Worm (Caenorhabditis elegans): ENCODE results near the gene atg-7.

The atg-7 gene

DNA sequence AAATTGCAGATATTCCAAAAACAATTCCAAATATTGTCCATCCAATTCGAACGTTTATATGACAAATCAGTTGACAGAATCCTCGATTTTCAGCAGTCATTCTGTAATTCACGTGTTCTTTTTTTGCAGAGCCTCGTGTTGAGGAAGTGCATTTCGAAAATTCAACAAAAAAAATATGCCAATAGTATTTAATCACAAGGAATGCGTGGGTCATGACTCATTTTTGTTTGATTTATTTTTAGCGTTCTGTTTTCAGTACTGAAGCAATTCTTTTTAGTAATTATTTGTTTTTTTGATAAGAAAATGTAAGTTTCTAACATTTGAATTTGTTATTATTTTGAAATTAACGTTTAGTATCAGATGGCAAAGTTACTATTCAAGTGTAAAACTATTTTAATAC lies 50.0 kb downstream of the atg-7 start, which contains the start of gene hrg-4:
Gene hrg-4, minus strand, starts transcription at position 101 of the 400 bp plus-strand sequence.
- no peak for TF ChIP-seq lin-1 (GFP tag; IDR thresholded peaks at IDR 0.05)
- no peak for TF ChIP-seq madf-5 (GFP tag; IDR thresholded peaks at IDR 0.05)
- no peak for TF ChIP-seq lsy-2 (tag; optimal IDR thresholded peaks at IDR 0.05)
- TF ChIP-seq Y48G9A.11 (GFP tag; IDR thresholded peaks at IDR 0.05): no peak
- no peak for TF ChIP-seq lin-39 (tag; optimal IDR thresholded peaks at IDR 0.05)
- TF ChIP-seq unc-62 (GFP tag; optimal IDR thresholded peaks at IDR 0.05 in 1 of 2): peak in 1 of 2 experiments; percentile 75
- no peak for TF ChIP-seq unc-62 (tag; optimal IDR thresholded peaks at IDR 0.05)
- TF ChIP-seq zfp-2 (tag; optimal IDR thresholded peaks at IDR 0.05): no peak
- TF ChIP-seq hlh-30 (tag; optimal IDR thresholded peaks at IDR 0.05; ENCODE audit: insufficient read depth): peak; percentile 26

DNA sequence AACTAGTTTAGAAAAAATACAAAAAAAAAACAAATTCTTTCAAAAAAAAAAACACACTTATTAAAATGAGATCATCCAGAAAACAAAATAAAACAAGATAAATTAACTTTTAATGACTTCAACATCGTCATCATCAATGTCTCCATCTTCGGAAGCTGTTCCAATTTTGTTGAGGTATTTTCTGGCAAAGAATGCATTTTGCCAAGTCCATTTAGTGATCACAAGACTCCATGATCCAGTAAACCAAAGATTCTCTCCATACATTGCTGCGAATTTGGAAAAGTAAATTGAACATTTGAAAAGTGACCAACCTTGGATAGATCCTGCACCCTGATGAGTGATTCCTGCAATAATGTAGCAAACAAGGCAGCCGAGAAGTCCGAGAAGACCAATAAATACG lies 50.7 kb downstream of the atg-7 start:
- TF ChIP-seq nhr-25 (tag; optimal IDR thresholded peaks at IDR 0.05; ENCODE audit: borderline replicate concordance, insufficient read depth): no peak
- TF ChIP-seq aha-1 (tag): peak; percentile 61
- peak in 1 of 2 experiments; percentile 52 for TF ChIP-seq unc-62 (GFP tag; optimal IDR thresholded peaks at IDR 0.05 in 1 of 2)
- no peak for TF ChIP-seq unc-62 (tag; optimal IDR thresholded peaks at IDR 0.05)

DNA sequence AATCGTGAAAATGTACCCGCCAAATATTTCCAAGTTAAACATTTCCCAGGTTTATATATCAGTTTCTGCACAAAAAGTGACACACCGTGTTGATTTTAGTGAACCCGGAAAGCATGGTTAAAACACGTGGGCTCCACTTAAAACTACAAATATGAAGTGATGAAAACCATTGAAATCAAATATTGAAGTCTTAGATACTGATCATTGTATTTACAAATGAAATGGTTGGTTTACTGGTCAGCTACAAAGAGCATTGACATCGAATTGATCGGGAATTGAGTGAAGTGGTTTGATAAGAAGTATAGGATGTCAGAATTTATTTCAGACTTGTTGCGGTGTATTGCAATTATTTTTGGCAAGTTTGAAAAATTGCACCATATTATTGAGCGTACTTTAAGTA lies 51.4 kb downstream of the atg-7 start, which contains the start of gene hrg-5:
Gene hrg-5, minus strand, starts transcription at position 17 of the 400 bp plus-strand sequence.
- peak; percentile 68 for TF ChIP-seq nhr-28 (tag; optimal IDR thresholded peaks at IDR 0.05)
- TF ChIP-seq dmd-6 (GFP tag; IDR thresholded peaks at IDR 0.05): peak; percentile 65
- peak in 1 of 2 experiments; percentile 24 for TF ChIP-seq mdl-1 (tag; optimal IDR thresholded peaks at IDR 0.05)
- no peak for TF ChIP-seq R02D3.7 (tag; optimal IDR thresholded peaks at IDR 0.05)
- TF ChIP-seq fkh-10 (GFP tag; optimal IDR thresholded peaks at IDR 0.05): no peak
- no peak for TF ChIP-seq gei-8 (GFP tag; optimal IDR thresholded peaks at IDR 0.05)
- no peak for TF ChIP-seq daf-16 (GFP tag; optimal IDR thresholded peaks at IDR 0.05)
- peak; percentile 49 for TF ChIP-seq daf-16 (tag; optimal IDR thresholded peaks at IDR 0.05)

Measured in whole organism, L4 larva.